Fruit fly (Drosophila melanogaster) whole organism, embryonic: ENCODE data around the gene CG33110.

Source experiments
- Adf1 ChIP-seq: fragments of 200-800 bp; sonication (Bioruptor generic); IDR thresholded peaks from 2 replicates; pipeline ENCODE4 v1.3.6; 2022; ENCODE audit warnings: missing biosample characterization, missing genetic modification characterization
- CG10543 ChIP-seq: fragments of 200-800 bp; sonication (Bioruptor generic); optimal IDR thresholded peaks from 3 replicates; lab custom pipeline; 2017; ENCODE audit warnings: missing biosample characterization, mild to moderate bottlenecking, missing genetic modification characterization, moderate library complexity
- CG11247 ChIP-seq: fragments of 200-800 bp; sonication (Bioruptor generic); IDR thresholded peaks from 2 replicates; pipeline ENCODE4 v1.3.6; 2022; ENCODE audit warnings: missing biosample characterization, missing genetic modification characterization
- CG12155 ChIP-seq: fragments of 200-800 bp; sonication (Bioruptor generic); optimal IDR thresholded peaks from 3 replicates; lab custom pipeline; 2016; ENCODE audit warnings: missing biosample characterization, missing genetic modification characterization
- CG12219 ChIP-seq: fragments of 200-800 bp; sonication (Bioruptor generic); optimal IDR thresholded peaks from 3 replicates; lab custom pipeline; 2018; ENCODE audit warnings: missing biosample characterization, mild to moderate bottlenecking, missing genetic modification characterization
- CG13424 ChIP-seq: fragments of 200-800 bp; sonication (Bioruptor generic); optimal IDR thresholded peaks from 2 replicates; lab custom pipeline; 2019; ENCODE audit warnings: missing biosample characterization, mild to moderate bottlenecking, missing genetic modification characterization, moderate library complexity
- CG14441 ChIP-seq: fragments of 200-800 bp; sonication (Bioruptor generic); IDR thresholded peaks from 2 replicates; pipeline ENCODE4 v1.3.6; 2022; ENCODE audit warnings: missing biosample characterization, missing genetic modification characterization
- CG14710 ChIP-seq: fragments of 200-800 bp; sonication (Bioruptor generic); optimal IDR thresholded peaks from 3 replicates; lab custom pipeline; 2019; ENCODE audit warnings: missing biosample characterization, mild to moderate bottlenecking, missing genetic modification characterization, moderate library complexity
- CG1529 ChIP-seq: fragments of 200-800 bp; sonication (Bioruptor generic); optimal IDR thresholded peaks from 3 replicates; lab custom pipeline; 2018; ENCODE audit warnings: missing biosample characterization, missing genetic modification characterization
- CG15696 ChIP-seq: fragments of 200-800 bp; sonication (Bioruptor generic); optimal IDR thresholded peaks from 2 replicates; lab custom pipeline; 2019; ENCODE audit warnings: missing biosample characterization, mild to moderate bottlenecking, missing genetic modification characterization, moderate library complexity
- CG16813 ChIP-seq: fragments of 200-800 bp; sonication (Bioruptor generic); IDR thresholded peaks from 3 replicates; pipeline ENCODE4 v1.3.6; 2022; ENCODE audit warnings: missing biosample characterization, missing genetic modification characterization; ENCODE audit not compliant: partially characterized antibody
- CG17186 ChIP-seq: fragments of 200-800 bp; sonication (Bioruptor generic); optimal IDR thresholded peaks from 3 replicates; lab custom pipeline; 2017; ENCODE audit warnings: missing biosample characterization, missing genetic modification reagents, missing genetic modification characterization
- CG17568 ChIP-seq: fragments of 200-800 bp; sonication (Bioruptor generic); optimal IDR thresholded peaks from 2 replicates; lab custom pipeline; 2018; ENCODE audit warnings: missing biosample characterization, mild to moderate bottlenecking, missing genetic modification characterization, moderate library complexity
- CG17802 ChIP-seq: fragments of 200-800 bp; sonication (Bioruptor generic); optimal IDR thresholded peaks from 2 replicates; lab custom pipeline; 2018; ENCODE audit warnings: missing biosample characterization, mild to moderate bottlenecking, missing genetic modification characterization, moderate library complexity
- CG17829 ChIP-seq: fragments of 200-800 bp; optimal IDR thresholded peaks from 2 replicates; lab custom pipeline; 2019; ENCODE audit warnings: missing biosample characterization, mild to moderate bottlenecking, missing genetic modification characterization, moderate library complexity
- CG18619 ChIP-seq: fragments of 200-800 bp; sonication (Bioruptor generic); optimal IDR thresholded peaks from 3 replicates; lab custom pipeline; 2017; ENCODE audit warnings: missing biosample characterization, mild to moderate bottlenecking, missing genetic modification characterization
- CG18764 ChIP-seq: fragments of 200-800 bp; sonication (Bioruptor generic); optimal IDR thresholded peaks from 3 replicates; lab custom pipeline; 2016; ENCODE audit warnings: missing biosample characterization, missing genetic modification characterization
- CG31365 ChIP-seq: fragments of 200-800 bp; sonication (Bioruptor generic); optimal IDR thresholded peaks from 2 replicates; lab custom pipeline; 2018; ENCODE audit warnings: missing biosample characterization, mild to moderate bottlenecking, missing genetic modification characterization
- CG31441 ChIP-seq: fragments of 200-800 bp; sonication (Bioruptor generic); IDR thresholded peaks from 2 replicates; pipeline ENCODE4 v1.3.6; 2022; ENCODE audit warnings: missing biosample characterization, missing genetic modification characterization
- CG5180 ChIP-seq: fragments of 200-800 bp; sonication (Bioruptor generic); optimal IDR thresholded peaks from 3 replicates; lab custom pipeline; 2017; ENCODE audit warnings: missing biosample characterization, missing genetic modification characterization, mild to moderate bottlenecking, moderate library complexity, missing genetic modification reagents
- CG9437 ChIP-seq: fragments of 200-800 bp; sonication (Bioruptor generic); optimal IDR thresholded peaks from 2 replicates; lab custom pipeline; 2018; ENCODE audit warnings: missing biosample characterization, mild to moderate bottlenecking, missing genetic modification characterization
- Deaf1 ChIP-seq: fragments of 200-800 bp; optimal IDR thresholded peaks from 3 replicates; lab custom pipeline; 2019; ENCODE audit warnings: missing biosample characterization, mild to moderate bottlenecking, missing genetic modification characterization, moderate library complexity
- Fer1 ChIP-seq: fragments of 200-800 bp; sonication (Bioruptor generic); optimal IDR thresholded peaks from 2 replicates; lab custom pipeline; 2017; ENCODE audit warnings: missing biosample characterization, mild to moderate bottlenecking, missing genetic modification characterization
- Hr3 ChIP-seq: fragments of 200-800 bp; sonication (Bioruptor generic); optimal IDR thresholded peaks from 3 replicates; lab custom pipeline; 2016; ENCODE audit warnings: missing biosample characterization, missing genetic modification characterization
- Hr78 ChIP-seq, 2 experiments: fragments of 200-800 bp in 1 of 2; fragments of >200 bp in 1 of 2; sonication (Bioruptor generic) in 1 of 2; optimal IDR thresholded peaks; 2 replicates each; lab custom pipeline; 2017 to 2019; ENCODE audit warnings: missing biosample characterization in 2 of 2, missing genetic modification characterization in 2 of 2, mild to moderate bottlenecking in 1 of 2, moderate library complexity in 1 of 2
- MBD-R2 ChIP-seq: fragments of 200-800 bp; sonication (Bioruptor generic); IDR thresholded peaks from 2 replicates; pipeline ENCODE4 v1.3.6; 2022; ENCODE audit warnings: missing biosample characterization, missing genetic modification characterization
- NK7.1 ChIP-seq: fragments of 200-800 bp; sonication (Bioruptor generic); optimal IDR thresholded peaks from 3 replicates; lab custom pipeline; 2016; ENCODE audit warnings: missing biosample characterization, missing genetic modification characterization
- Ravus ChIP-seq: fragments of 200-800 bp; sonication (Bioruptor generic); IDR thresholded peaks from 2 replicates; pipeline ENCODE4 v1.3.6; 2022; ENCODE audit warnings: missing biosample characterization, missing genetic modification characterization
- Sry-δ ChIP-seq: fragments of 200-800 bp; sonication (Bioruptor generic); optimal IDR thresholded peaks from 2 replicates; lab custom pipeline; 2016; ENCODE audit warnings: missing biosample characterization, missing genetic modification characterization
- ac ChIP-seq: fragments of 200-800 bp; sonication (Bioruptor generic); optimal IDR thresholded peaks from 3 replicates; lab custom pipeline; 2017; ENCODE audit warnings: missing biosample characterization, mild to moderate bottlenecking, missing genetic modification characterization
- amos ChIP-seq: fragments of 200-800 bp; sonication (Bioruptor generic); IDR thresholded peaks from 2 replicates; pipeline ENCODE4 v1.3.6; 2022; ENCODE audit warnings: missing biosample characterization, missing genetic modification characterization; ENCODE audit not compliant: partially characterized antibody
- chinmo ChIP-seq: fragments of 200-800 bp; sonication (Bioruptor generic); IDR thresholded peaks from 4 replicates; pipeline ENCODE4 v1.3.6; 2022; ENCODE audit warnings: missing biosample characterization, missing genetic modification characterization; ENCODE audit not compliant: partially characterized antibody
- cwo ChIP-seq: fragments of 200-800 bp; sonication (Bioruptor generic); optimal IDR thresholded peaks from 3 replicates; lab custom pipeline; 2017; ENCODE audit warnings: missing biosample characterization, missing genetic modification characterization, mild to moderate bottlenecking, moderate library complexity, missing genetic modification reagents
- dysf ChIP-seq: fragments of 200-800 bp; sonication (Bioruptor generic); IDR thresholded peaks from 3 replicates; pipeline ENCODE4 v1.3.6; 2022; ENCODE audit warnings: missing biosample characterization, missing genetic modification characterization
- emc ChIP-seq: fragments of 200-800 bp; sonication (Bioruptor generic); optimal IDR thresholded peaks from 2 replicates; lab custom pipeline; 2016; ENCODE audit warnings: missing biosample characterization, missing genetic modification characterization
- ems ChIP-seq: fragments of 200-800 bp; sonication (Bioruptor generic); optimal IDR thresholded peaks from 3 replicates; lab custom pipeline; 2016; ENCODE audit warnings: missing biosample characterization, missing genetic modification characterization
- gfzf ChIP-seq: fragments of 200-800 bp; sonication (Bioruptor generic); optimal IDR thresholded peaks from 2 replicates; lab custom pipeline; 2016; ENCODE audit warnings: missing biosample characterization, mild to moderate bottlenecking, missing genetic modification characterization, moderate library complexity
- gsb ChIP-seq: fragments of 200-800 bp; sonication (Bioruptor generic); IDR thresholded peaks from 2 replicates; pipeline ENCODE4 v1.3.6; 2022; ENCODE audit warnings: missing biosample characterization, missing genetic modification characterization
- hth ChIP-seq: fragments of >200 bp; optimal IDR thresholded peaks from 2 replicates; lab custom pipeline; 2017; ENCODE audit warnings: inconsistent platforms
- row ChIP-seq: fragments of 200-800 bp; sonication (Bioruptor generic); IDR thresholded peaks from 3 replicates; pipeline ENCODE4 v1.3.6; 2022; ENCODE audit warnings: missing biosample characterization, missing genetic modification characterization
- scrt ChIP-seq: fragments of 200-800 bp; sonication (Bioruptor generic); optimal IDR thresholded peaks from 2 replicates; lab custom pipeline; 2018; ENCODE audit warnings: missing biosample characterization, mild to moderate bottlenecking, missing genetic modification characterization, moderate library complexity
- sens-2 ChIP-seq: fragments of 200-800 bp; sonication (Bioruptor generic); IDR thresholded peaks from 2 replicates; pipeline ENCODE4 v1.3.6; 2022; ENCODE audit warnings: missing biosample characterization, missing genetic modification characterization
- slbo ChIP-seq: fragments of 200-800 bp; sonication (Bioruptor generic); IDR thresholded peaks from 2 replicates; pipeline ENCODE4 v1.3.6; 2022; ENCODE audit warnings: missing biosample characterization, missing genetic modification characterization
- yki ChIP-seq: fragments of >200 bp; optimal IDR thresholded peaks from 3 replicates; lab custom pipeline; 2018
- z ChIP-seq: fragments of 200-800 bp; sonication (Bioruptor generic); IDR thresholded peaks from 3 replicates; pipeline ENCODE4 v1.3.6; 2022; ENCODE audit warnings: missing biosample characterization, missing genetic modification characterization

CG33110 gene

DNA sequence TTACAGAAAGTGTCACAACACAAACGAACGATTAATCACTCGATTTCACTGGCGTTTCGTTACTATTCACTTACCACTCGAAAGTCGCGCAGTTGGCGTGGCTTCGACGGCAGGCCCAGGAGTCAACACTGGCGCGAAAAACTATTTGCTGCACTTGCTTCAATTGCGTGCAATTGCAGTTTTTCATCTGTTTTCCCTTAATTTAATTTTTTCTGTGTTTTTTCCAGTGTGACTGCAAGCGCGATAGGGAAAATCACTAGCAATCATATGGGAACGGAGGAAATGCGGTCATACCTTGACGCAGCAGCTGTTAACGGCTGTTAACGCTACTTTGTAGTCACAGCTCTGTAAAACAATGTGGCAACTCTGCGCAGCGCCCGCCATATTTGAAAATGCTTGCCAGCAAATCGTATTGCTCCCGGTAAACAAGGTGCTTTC is 22.4 kb upstream of the CG33110 start, which contains the start of gene AdipoR (continued):
- TF ChIP-seq Fer1 (GFP tag; lab: Kevin White, UChicago) (peak; percentile 39), CG18764 (GFP tag; lab: Kevin White, UChicago) (no peak), CG18619 (no peak), hth (lab: Kevin White, UChicago) (no peak), CG17829 (peak; percentile 57), CG31441 (GFP tag; lab: Robert Waterston, UW) (peak; percentile 30; the same call in 1 of the 2 replicates), Hr3 (GFP tag; lab: Kevin White, UChicago) (no peak), ems (no peak), Hr78 (GFP tag; optimal IDR thresholded peaks at IDR 0.05; lab: Kevin White, UChicago) (no peak), CG5180 (no peak), scrt (GFP tag; lab: Kevin White, UChicago) (no peak), CG10543 (GFP tag; lab: Kevin White, UChicago) (peak; percentile 25), ac (GFP tag; lab: Kevin White, UChicago) (no peak), CG15696 (tag; lab: Kevin White, UChicago) (no peak), amos (peak; percentile 63; the same call in 1 of the 2 replicates), CG12219 (GFP tag; lab: Kevin White, UChicago) (no peak), CG1529 (GFP tag; lab: Kevin White, UChicago) (no peak), NK7.1 (GFP tag; lab: Kevin White, UChicago) (no peak), emc (GFP tag; lab: Kevin White, UChicago) (no peak), z (GFP tag; lab: Robert Waterston, UW) (no peak), CG14710 (tag; lab: Kevin White, UChicago) (peak; percentile 80), CG31365 (tag; lab: Kevin White, UChicago) (no peak), CG12155 (GFP tag; lab: Kevin White, UChicago) (peak; percentile 34), CG17802 (no peak), cwo (no peak), CG9437 (peak; percentile 38)

DNA sequence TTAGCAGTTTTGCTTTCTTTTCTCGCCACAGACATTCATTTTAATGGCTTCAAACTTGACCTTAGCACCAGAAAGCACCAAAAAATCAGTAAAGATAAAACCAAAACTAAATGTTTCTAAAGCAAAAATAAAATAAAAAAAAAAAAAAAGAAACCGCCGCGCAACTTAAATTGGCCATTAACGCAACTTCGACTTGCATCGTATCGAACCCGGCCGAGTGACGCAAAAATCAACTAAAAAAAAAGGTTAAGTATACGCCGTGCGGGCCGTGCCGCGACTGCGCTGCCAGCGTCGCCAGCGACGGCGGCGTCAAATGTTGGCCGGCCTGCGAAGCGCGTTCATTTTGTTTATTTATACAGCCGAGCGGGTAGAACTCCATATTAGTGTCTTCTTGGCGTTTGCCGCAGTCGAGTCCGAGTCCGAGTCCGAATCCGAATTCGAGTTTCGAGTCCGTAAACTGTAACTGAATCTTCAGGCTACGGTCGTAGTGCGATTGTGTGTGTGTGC is 19.6 kb upstream of the CG33110 start, which contains the start of gene bond:
Gene bond (plus strand): TSS at position 375 of the 507 bp plus-strand sequence.
- TF ChIP-seq slbo (GFP tag; lab: Robert Waterston, UW) = 0 out of 2 replicates have a peak, but pooled peaks have one; percentile 4
- TF ChIP-seq Deaf1 (tag; lab: Kevin White, UChicago) = peak; percentile 32
- TF ChIP-seq Sry-δ (GFP tag; lab: Kevin White, UChicago) = no peak
- no peak for TF ChIP-seq gfzf
- no peak for TF ChIP-seq CG14441 (GFP tag; lab: Robert Waterston, UW)
- no peak for TF ChIP-seq MBD-R2 (GFP tag; lab: Robert Waterston, UW)
- no peak for TF ChIP-seq dysf
- 0 out of 3 replicates have a peak, but pooled peaks have one; percentile 17 for TF ChIP-seq CG16813 (GFP tag; lab: Robert Waterston, UW)
- no peak for TF ChIP-seq CG13424 (tag; lab: Kevin White, UChicago)
- no peak for TF ChIP-seq yki (lab: Kevin White, UChicago)
- TF ChIP-seq CG17568 (GFP tag; lab: Kevin White, UChicago) = no peak
- TF ChIP-seq sens-2 (GFP tag; lab: Robert Waterston, UW) = no peak
- peak; percentile 93 for TF ChIP-seq Adf1 (GFP tag; lab: Robert Waterston, UW)
- TF ChIP-seq row (GFP tag; lab: Robert Waterston, UW) = no peak
- TF ChIP-seq NK7.1 (GFP tag; lab: Kevin White, UChicago) = no peak
- no peak for TF ChIP-seq CG17186 (GFP tag; lab: Kevin White, UChicago)
- TF ChIP-seq Ravus = no peak
- 0 out of 2 replicates have a peak, but pooled peaks have one; percentile 19 for TF ChIP-seq gsb (GFP tag; lab: Robert Waterston, UW)
- TF ChIP-seq CG11247 (GFP tag; lab: Robert Waterston, UW) = no peak
- TF ChIP-seq chinmo (GFP tag; lab: Robert Waterston, UW) = 0 out of 4 replicates have a peak, but pooled peaks have one; percentile 64
